Fruit fly (Drosophila melanogaster) whole organism, prepupa: ENCODE results near the gene zye.
A peak's percentile ranks its signal among the peaks of the same experiment; 100 is the strongest.

Experiments
- Blimp-1 ChIP-seq: fragments of 200-800 bp; sonication (Bioruptor generic); optimal IDR thresholded peaks from 3 replicates; lab custom pipeline; 2017; ENCODE audit warnings: missing biosample characterization, missing genetic modification characterization, mild to moderate bottlenecking, moderate library complexity, missing genetic modification reagents
- CG10631 ChIP-seq: fragments of 200-800 bp; sonication (Bioruptor generic); optimal IDR thresholded peaks from 2 replicates; lab custom pipeline; 2016; ENCODE audit warnings: missing biosample characterization, missing genetic modification characterization
- CG10669 ChIP-seq: fragments of 200-800 bp; sonication (Bioruptor generic); optimal IDR thresholded peaks from 3 replicates; lab custom pipeline; 2018; ENCODE audit warnings: missing biosample characterization, mild to moderate bottlenecking, missing genetic modification characterization, moderate library complexity
- CG11294 ChIP-seq: fragments of 200-800 bp; sonication (Bioruptor generic); IDR thresholded peaks from 2 replicates; pipeline ENCODE4 v1.3.6; 2022; ENCODE audit warnings: missing biosample characterization, missing genetic modification characterization
- CG11902 ChIP-seq: fragments of 200-800 bp; sonication (Bioruptor generic); optimal IDR thresholded peaks from 3 replicates; lab custom pipeline; 2016; ENCODE audit warnings: missing biosample characterization, missing genetic modification characterization
- CG1621 ChIP-seq: fragments of 200-800 bp; sonication (Bioruptor generic); optimal IDR thresholded peaks from 3 replicates; lab custom pipeline; 2018; ENCODE audit warnings: missing biosample characterization, mild to moderate bottlenecking, missing genetic modification characterization
- CG16779 ChIP-seq: fragments of 200-800 bp; sonication (Bioruptor generic); optimal IDR thresholded peaks from 3 replicates; lab custom pipeline; 2017; ENCODE audit warnings: missing biosample characterization, mild to moderate bottlenecking, missing genetic modification characterization
- CG31627 ChIP-seq: fragments of 200-800 bp; sonication (Bioruptor generic); optimal IDR thresholded peaks from 3 replicates; lab custom pipeline; 2016; ENCODE audit warnings: missing biosample characterization, missing genetic modification characterization
- CG32006 ChIP-seq: fragments of 200-800 bp; sonication (Bioruptor generic); optimal IDR thresholded peaks from 3 replicates; lab custom pipeline; 2017; ENCODE audit warnings: missing biosample characterization, mild to moderate bottlenecking, missing genetic modification characterization
- CG34406 ChIP-seq: fragments of 200-800 bp; sonication (Bioruptor generic); optimal IDR thresholded peaks from 3 replicates; lab custom pipeline; 2016; ENCODE audit warnings: missing biosample characterization, missing genetic modification characterization
- CG3919 ChIP-seq: fragments of 200-800 bp; sonication (Bioruptor generic); optimal IDR thresholded peaks from 3 replicates; lab custom pipeline; 2016; ENCODE audit warnings: missing biosample characterization, missing genetic modification characterization
- CG4318 ChIP-seq: fragments of 200-800 bp; sonication (Bioruptor generic); optimal IDR thresholded peaks from 3 replicates; lab custom pipeline; 2017; ENCODE audit warnings: missing biosample characterization, mild to moderate bottlenecking, missing genetic modification characterization
- CG6163 ChIP-seq: fragments of 200-800 bp; sonication (Bioruptor generic); IDR thresholded peaks from 3 replicates; pipeline ENCODE4 v1.3.6; 2022; ENCODE audit warnings: missing biosample characterization, missing genetic modification characterization
- CG6276 ChIP-seq: fragments of 200-800 bp; sonication (Bioruptor generic); optimal IDR thresholded peaks from 2 replicates; lab custom pipeline; 2017; ENCODE audit warnings: missing biosample characterization, mild to moderate bottlenecking, missing genetic modification characterization
- CG6792 ChIP-seq: fragments of 200-800 bp; sonication (Bioruptor generic); optimal IDR thresholded peaks from 3 replicates; lab custom pipeline; 2016; ENCODE audit warnings: missing biosample characterization, missing genetic modification characterization
- CG6808 ChIP-seq: fragments of 200-800 bp; sonication (Bioruptor generic); optimal IDR thresholded peaks from 3 replicates; lab custom pipeline; 2017; ENCODE audit warnings: missing biosample characterization, missing genetic modification characterization, mild to moderate bottlenecking, moderate library complexity, missing genetic modification reagents
- CG6854 ChIP-seq: fragments of 200-800 bp; sonication (Bioruptor generic); optimal IDR thresholded peaks from 2 replicates; lab custom pipeline; 2017; ENCODE audit warnings: missing biosample characterization, mild to moderate bottlenecking, missing genetic modification characterization
- CG7368 ChIP-seq: fragments of 200-800 bp; sonication (Bioruptor generic); optimal IDR thresholded peaks from 3 replicates; lab custom pipeline; 2016; ENCODE audit warnings: missing biosample characterization, missing genetic modification characterization
- CG8119 ChIP-seq: fragments of 200-800 bp; sonication (Bioruptor generic); IDR thresholded peaks from 3 replicates; pipeline ENCODE4 v1.3.6; 2022; ENCODE audit warnings: missing biosample characterization, missing genetic modification characterization
- CG8319 ChIP-seq: fragments of 200-800 bp; sonication (Bioruptor generic); optimal IDR thresholded peaks from 3 replicates; lab custom pipeline; 2016; ENCODE audit warnings: missing biosample characterization, missing genetic modification characterization
- CG8632 ChIP-seq: fragments of 200-800 bp; sonication (Bioruptor generic); optimal IDR thresholded peaks from 3 replicates; lab custom pipeline; 2016; ENCODE audit warnings: missing biosample characterization, missing genetic modification characterization
- CG9139 ChIP-seq: fragments of 200-800 bp; sonication (Bioruptor generic); optimal IDR thresholded peaks from 3 replicates; lab custom pipeline; 2017; ENCODE audit warnings: missing biosample characterization, mild to moderate bottlenecking, missing genetic modification characterization
- Eip75B ChIP-seq: fragments of 200-800 bp; sonication (Bioruptor generic); optimal IDR thresholded peaks from 3 replicates; lab custom pipeline; 2016; ENCODE audit warnings: missing biosample characterization, missing genetic modification characterization
- Eip93F ChIP-seq: fragments of 200-800 bp; sonication (Bioruptor generic); optimal IDR thresholded peaks from 2 replicates; lab custom pipeline; 2016; ENCODE audit warnings: missing biosample characterization, mild to moderate bottlenecking, missing genetic modification characterization
- Ets21C ChIP-seq: fragments of 200-800 bp; sonication (Bioruptor generic); optimal IDR thresholded peaks from 3 replicates; lab custom pipeline; 2016; ENCODE audit warnings: missing biosample characterization, missing genetic modification characterization
- Ets96B ChIP-seq: fragments of 200-800 bp; optimal IDR thresholded peaks from 2 replicates; lab custom pipeline; 2019; ENCODE audit warnings: missing biosample characterization, mild to moderate bottlenecking, missing genetic modification characterization, moderate library complexity
- Hr38 ChIP-seq: sonication (Bioruptor generic); optimal IDR thresholded peaks from 2 replicates; lab custom pipeline; 2016; ENCODE audit warnings: missing biosample characterization, missing genetic modification characterization
- Hr39 ChIP-seq: fragments of 200-800 bp; sonication (Bioruptor generic); optimal IDR thresholded peaks from 2 replicates; lab custom pipeline; 2016; ENCODE audit warnings: missing biosample characterization, missing genetic modification characterization
- Hr4 ChIP-seq: fragments of 200-800 bp; sonication (Bioruptor generic); optimal IDR thresholded peaks from 3 replicates; lab custom pipeline; 2016; ENCODE audit warnings: missing biosample characterization, missing genetic modification characterization
- Lpt ChIP-seq: fragments of 200-800 bp; sonication (Bioruptor generic); optimal IDR thresholded peaks from 3 replicates; lab custom pipeline; 2016; ENCODE audit warnings: missing biosample characterization, missing genetic modification characterization
- Met ChIP-seq: fragments of 200-800 bp; sonication (Bioruptor generic); optimal IDR thresholded peaks from 3 replicates; lab custom pipeline; 2016; ENCODE audit warnings: missing biosample characterization, missing genetic modification characterization
- Smox ChIP-seq: fragments of 200-800 bp; sonication (Bioruptor generic); optimal IDR thresholded peaks from 3 replicates; lab custom pipeline; 2016; ENCODE audit warnings: missing biosample characterization, missing genetic modification characterization
- Sox102F ChIP-seq: fragments of 200-800 bp; sonication (Bioruptor generic); optimal IDR thresholded peaks from 2 replicates; lab custom pipeline; 2016; ENCODE audit warnings: missing biosample characterization, mild to moderate bottlenecking, missing genetic modification characterization
- Sox14 ChIP-seq: fragments of 200-800 bp; sonication (Bioruptor generic); optimal IDR thresholded peaks from 3 replicates; lab custom pipeline; 2016; ENCODE audit warnings: missing biosample characterization, missing genetic modification characterization
- achi ChIP-seq: fragments of 200-800 bp; sonication (Bioruptor generic); optimal IDR thresholded peaks from 3 replicates; lab custom pipeline; 2016; ENCODE audit warnings: missing biosample characterization, missing genetic modification characterization
- acj6 ChIP-seq: fragments of 200-800 bp; sonication (Bioruptor generic); optimal IDR thresholded peaks from 3 replicates; lab custom pipeline; 2016; ENCODE audit warnings: missing biosample characterization, missing genetic modification characterization
- cyc ChIP-seq: fragments of 200-800 bp; sonication (Bioruptor generic); optimal IDR thresholded peaks from 3 replicates; lab custom pipeline; 2016; ENCODE audit warnings: missing biosample characterization, missing genetic modification characterization
- dac ChIP-seq: fragments of 200-800 bp; sonication (Bioruptor generic); optimal IDR thresholded peaks from 2 replicates; lab custom pipeline; 2017; ENCODE audit warnings: missing biosample characterization, mild to moderate bottlenecking, missing genetic modification characterization
- dsx ChIP-seq: fragments of 200-800 bp; optimal IDR thresholded peaks from 3 replicates; lab custom pipeline; 2019; ENCODE audit warnings: missing biosample characterization, mild to moderate bottlenecking, missing genetic modification characterization, moderate library complexity; ENCODE audit not compliant: poor library complexity, severe bottlenecking
- eg ChIP-seq: fragments of 200-800 bp; sonication (Bioruptor generic); IDR thresholded peaks from 3 replicates; pipeline ENCODE4 v1.3.6; 2022; ENCODE audit warnings: missing biosample characterization, missing genetic modification characterization
- fd59A ChIP-seq: fragments of 200-800 bp; sonication (Bioruptor generic); optimal IDR thresholded peaks from 2 replicates; lab custom pipeline; 2017; ENCODE audit warnings: missing biosample characterization, mild to moderate bottlenecking, missing genetic modification characterization, missing genetic modification reagents
- fd85E ChIP-seq: fragments of 200-800 bp; sonication (Bioruptor generic); optimal IDR thresholded peaks from 3 replicates; lab custom pipeline; 2016; ENCODE audit warnings: missing biosample characterization, missing genetic modification characterization
- fkh ChIP-seq: fragments of 200-800 bp; sonication (Bioruptor generic); optimal IDR thresholded peaks from 3 replicates; lab custom pipeline; 2017; ENCODE audit warnings: missing biosample characterization, mild to moderate bottlenecking, missing genetic modification characterization, moderate library complexity
- lz ChIP-seq: fragments of 200-800 bp; sonication (Bioruptor generic); optimal IDR thresholded peaks from 3 replicates; lab custom pipeline; 2016; ENCODE audit warnings: missing biosample characterization, missing genetic modification characterization
- pdm3 ChIP-seq: fragments of 200-800 bp; sonication (Bioruptor generic); optimal IDR thresholded peaks from 3 replicates; lab custom pipeline; 2016; ENCODE audit warnings: missing biosample characterization, missing genetic modification characterization
- salr ChIP-seq, 2 experiments: fragments of 200-800 bp; sonication (Bioruptor generic); optimal IDR thresholded peaks; 3 replicates each; lab custom pipeline; 2016 to 2018; ENCODE audit warnings: missing biosample characterization in 2 of 2, missing genetic modification characterization in 2 of 2, mild to moderate bottlenecking in 1 of 2
- spab ChIP-seq: fragments of 200-800 bp; sonication (Bioruptor generic); optimal IDR thresholded peaks from 2 replicates; lab custom pipeline; 2017; ENCODE audit warnings: missing biosample characterization, mild to moderate bottlenecking, missing genetic modification characterization, missing genetic modification reagents
- ss ChIP-seq, 2 experiments: fragments of 200-800 bp; sonication (Bioruptor generic); optimal IDR thresholded peaks; 2 replicates in 1 of 2; 3 replicates in 1 of 2; lab custom pipeline; 2017 to 2018; ENCODE audit warnings: mild to moderate bottlenecking in 2 of 2, missing biosample characterization in 2 of 2, missing genetic modification characterization in 2 of 2, moderate library complexity in 1 of 2
- topi ChIP-seq: fragments of 200-800 bp; sonication (Bioruptor generic); optimal IDR thresholded peaks from 3 replicates; lab custom pipeline; 2016; ENCODE audit warnings: missing biosample characterization, missing genetic modification characterization
- vri ChIP-seq: fragments of 200-800 bp; sonication (Bioruptor generic); optimal IDR thresholded peaks from 3 replicates; lab custom pipeline; 2016; ENCODE audit warnings: missing biosample characterization, mild to moderate bottlenecking, missing genetic modification characterization

zye gene

DNA sequence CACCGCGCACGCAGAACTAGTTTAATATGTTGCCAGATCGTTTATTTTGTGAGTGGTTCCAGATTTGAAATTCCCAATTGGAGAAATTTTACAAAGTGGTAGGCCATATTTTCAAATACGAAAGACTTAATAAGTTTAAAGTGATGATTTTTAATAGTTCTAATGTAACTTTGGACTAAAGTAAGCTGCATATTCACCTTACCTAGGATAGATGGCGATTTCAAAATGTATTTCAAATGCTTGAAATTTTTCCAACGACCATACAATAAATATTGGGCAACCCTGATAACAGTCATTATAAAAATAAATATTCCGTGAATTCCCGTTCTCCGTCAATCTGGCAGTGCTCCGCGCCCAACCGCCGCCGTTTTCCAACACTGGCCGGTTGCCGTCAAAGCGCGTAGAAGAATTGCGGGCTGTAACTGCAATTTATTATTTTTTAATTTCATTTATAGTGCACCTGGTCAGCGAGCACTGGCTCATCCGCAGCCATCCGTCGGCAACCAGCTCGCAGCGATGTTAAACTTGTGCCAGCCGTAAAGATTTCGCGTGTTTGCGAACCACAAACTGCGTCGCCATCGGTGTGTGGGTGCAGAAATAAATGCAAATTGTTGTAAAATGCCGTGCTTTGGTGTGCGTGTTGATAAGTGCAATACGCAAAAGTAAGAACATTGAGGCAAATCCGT, 37.4 kb upstream of the zye start, which contains the start of the genes Ide and RhoBTB:
Gene Ide, minus strand, starts transcription at position 19 of the 686 bp plus-strand sequence.
Gene RhoBTB, plus strand, starts transcription at position 365 of the 686 bp plus-strand sequence.
- peak; percentile 41 for TF ChIP-seq Blimp-1
- TF ChIP-seq CG31627: peak; percentile 94
- peak; percentile 86 for TF ChIP-seq CG10631 (GFP tag; lab: Kevin White, UChicago)
- peak; percentile 59 for TF ChIP-seq fd59A (GFP tag; lab: Kevin White, UChicago)
- TF ChIP-seq CG11902: peak; percentile 91
- peak; percentile 86 for TF ChIP-seq achi
- TF ChIP-seq dac (GFP tag; lab: Kevin White, UChicago): peak; percentile 51
- no peak for TF ChIP-seq Eip93F (GFP tag; lab: Kevin White, UChicago)
- no peak for TF ChIP-seq CG6276 (GFP tag; lab: Kevin White, UChicago)
- TF ChIP-seq fkh (GFP tag; lab: Kevin White, UChicago): no peak
- TF ChIP-seq salr (GFP tag; optimal IDR thresholded peaks at IDR 0.05; lab: Kevin White, UChicago): peak in 1 of 2 experiments; percentile 34
- TF ChIP-seq spab: peak; percentile 32
- peak; percentile 58 for TF ChIP-seq CG1621 (tag; lab: Kevin White, UChicago)
- no peak for TF ChIP-seq Smox
- peak; percentile 75 for TF ChIP-seq CG6792 (GFP tag; lab: Kevin White, UChicago)
- peak; percentile 69 for TF ChIP-seq CG34406
- no peak for TF ChIP-seq pdm3 (GFP tag; lab: Kevin White, UChicago)
- no peak for TF ChIP-seq CG6808 (GFP tag; lab: Kevin White, UChicago)
- TF ChIP-seq Hr38 (GFP tag; lab: Kevin White, UChicago): peak; percentile 28
- peak; percentile 78 for TF ChIP-seq CG8319 (GFP tag; lab: Kevin White, UChicago)
- peak; percentile 84 for TF ChIP-seq CG32006 (GFP tag; lab: Kevin White, UChicago)
- TF ChIP-seq lz (GFP tag; lab: Kevin White, UChicago): peak; percentile 92
- TF ChIP-seq CG6854: no peak
- TF ChIP-seq CG7368: peak; percentile 55
- peak; percentile 79 for TF ChIP-seq topi
- no peak for TF ChIP-seq Met (GFP tag; lab: Kevin White, UChicago)
- TF ChIP-seq CG9139 (GFP tag; lab: Kevin White, UChicago): no peak
- no peak for TF ChIP-seq CG16779 (tag; lab: Kevin White, UChicago)
- no peak for TF ChIP-seq Sox14 (GFP tag; lab: Kevin White, UChicago)
- no peak for TF ChIP-seq Sox102F (GFP tag; lab: Kevin White, UChicago)
- TF ChIP-seq fd85E (GFP tag; lab: Kevin White, UChicago): no peak
- TF ChIP-seq Ets96B (tag; lab: Kevin White, UChicago): peak; percentile 52
- peak; percentile 90 for TF ChIP-seq cyc (GFP tag; lab: Kevin White, UChicago)
- TF ChIP-seq Hr4 (GFP tag; lab: Kevin White, UChicago): peak; percentile 88
- peak; percentile 53 for TF ChIP-seq CG8632
- TF ChIP-seq CG10669: peak; percentile 96
- peak; percentile 82 for TF ChIP-seq eg (GFP tag; lab: Robert Waterston, UW)
- TF ChIP-seq acj6 (GFP tag; lab: Kevin White, UChicago): peak; percentile 88
- TF ChIP-seq Lpt (GFP tag; lab: Kevin White, UChicago): peak; percentile 64
- TF ChIP-seq Eip75B (GFP tag; lab: Kevin White, UChicago): peak; percentile 77
- peak; percentile 93 for TF ChIP-seq Hr39
- TF ChIP-seq ss (GFP tag; optimal IDR thresholded peaks at IDR 0.05; lab: Kevin White, UChicago): peak in 1 of 2 experiments; percentile 45
- no peak for TF ChIP-seq vri (GFP tag; lab: Kevin White, UChicago)
- peak; percentile 53 for TF ChIP-seq dsx (GFP tag; lab: Kevin White, UChicago)
- peak; percentile 76 for TF ChIP-seq CG3919
- peak; percentile 59; the same call in 1 of the 3 replicates for TF ChIP-seq CG6163
- TF ChIP-seq CG11294 (GFP tag; lab: Robert Waterston, UW): peak; percentile 52; the same call in 1 of the 2 replicates
- TF ChIP-seq CG8119 (GFP tag; lab: Robert Waterston, UW): peak; percentile 42; the same call in 1 of the 3 replicates
- peak; percentile 89 for TF ChIP-seq Ets21C
- TF ChIP-seq CG4318: peak; percentile 73
